Worm (Caenorhabditis elegans) whole organism, late embryonic: ENCODE results near the gene C18A3.11.
A peak's percentile ranks its signal among the peaks of the same experiment; 100 is the strongest.

Experiments used
- F13H6.1 ChIP-seq: sonication (generic microtip); optimal IDR thresholded peaks from 2 replicates; lab custom pipeline; 2016; ENCODE audit warnings: missing genetic modification characterization, missing compliant biosample characterization
- K02D7.2 ChIP-seq: sonication (generic microtip); optimal IDR thresholded peaks from 2 replicates; lab custom pipeline; 2017; ENCODE audit warnings: mild to moderate bottlenecking, missing genetic modification characterization, missing compliant biosample characterization
- K09A11.1 ChIP-seq: sonication (generic microtip); optimal IDR thresholded peaks from 2 replicates; lab custom pipeline; 2017; ENCODE audit warnings: antibody characterized with exemption, mild to moderate bottlenecking, missing genetic modification characterization, missing compliant biosample characterization; ENCODE audit not compliant: insufficient read depth
- ahr-1 ChIP-seq: sonication (generic microtip); optimal IDR thresholded peaks from 2 replicates; lab custom pipeline; 2016; ENCODE audit warnings: missing genetic modification characterization, missing compliant biosample characterization
- ama-1 ChIP-seq: fragments of 150-350 bp; optimal IDR thresholded peaks from 2 replicates; lab custom pipeline; 2014
- ceh-18 ChIP-seq: sonication (generic microtip); optimal IDR thresholded peaks from 2 replicates; lab custom pipeline; 2016; ENCODE audit warnings: missing genetic modification characterization, missing compliant biosample characterization
- ceh-19 ChIP-seq: fragments of 200-800 bp; sonication (Bioruptor generic); optimal IDR thresholded peaks from 2 replicates; lab custom pipeline; 2018; ENCODE audit warnings: mild to moderate bottlenecking, missing genetic modification characterization, missing compliant biosample characterization
- ceh-22 ChIP-seq: sonication (generic microtip); optimal IDR thresholded peaks from 2 replicates; lab custom pipeline; 2017; ENCODE audit warnings: missing biosample characterization, missing genetic modification characterization
- ceh-24 ChIP-seq: sonication (generic microtip); optimal IDR thresholded peaks from 2 replicates; lab custom pipeline; 2016; ENCODE audit warnings: mild to moderate bottlenecking, missing genetic modification characterization, missing compliant biosample characterization
- ceh-30 ChIP-seq: fragments of 150-350 bp; optimal IDR thresholded peaks from 2 replicates; lab custom pipeline; 2014; ENCODE audit warnings: missing biosample characterization, missing genetic modification characterization
- ceh-45 ChIP-seq: fragments of 200-800 bp; sonication (Bioruptor generic); IDR thresholded peaks from 2 replicates; pipeline ENCODE4 v1.3.6; 2022; ENCODE audit warnings: missing genetic modification reagents, missing genetic modification characterization, missing compliant biosample characterization
- ceh-6 ChIP-seq: fragments of 200-800 bp; sonication (Bioruptor generic); optimal IDR thresholded peaks from 2 replicates; lab custom pipeline; 2018; ENCODE audit warnings: mild to moderate bottlenecking, missing genetic modification characterization, missing compliant biosample characterization
- che-1 ChIP-seq: sonication (generic microtip); optimal IDR thresholded peaks from 2 replicates; lab custom pipeline; 2016; ENCODE audit warnings: mild to moderate bottlenecking, missing genetic modification characterization, missing compliant biosample characterization
- elt-2 ChIP-seq: sonication (generic microtip); optimal IDR thresholded peaks from 2 replicates; lab custom pipeline; 2016; ENCODE audit warnings: missing genetic modification reagents, missing genetic modification characterization, missing compliant biosample characterization
- eyg-1 ChIP-seq: sonication (generic microtip); optimal IDR thresholded peaks from 2 replicates; lab custom pipeline; 2016; ENCODE audit warnings: missing genotype, missing genetic modification characterization, missing compliant biosample characterization
- fax-1 ChIP-seq: sonication (generic microtip); optimal IDR thresholded peaks from 2 replicates; lab custom pipeline; 2016; ENCODE audit warnings: missing genotype, missing genetic modification characterization, missing compliant biosample characterization
- fkh-10 ChIP-seq: fragments of 150-350 bp; optimal IDR thresholded peaks from 2 replicates; lab custom pipeline; 2014; ENCODE audit warnings: missing biosample characterization, missing genetic modification reagents, missing genetic modification characterization
- hlh-13 ChIP-seq: fragments of 200-800 bp; sonication (Bioruptor generic); optimal IDR thresholded peaks from 2 replicates; lab custom pipeline; 2018; ENCODE audit warnings: mild to moderate bottlenecking, missing genetic modification characterization, missing compliant biosample characterization
- hlh-30 ChIP-seq: sonication (generic microtip); optimal IDR thresholded peaks from 2 replicates; lab custom pipeline; 2017; ENCODE audit warnings: antibody characterized with exemption, missing genetic modification characterization, missing compliant biosample characterization; ENCODE audit not compliant: insufficient read depth
- hlh-6 ChIP-seq: sonication (generic microtip); optimal IDR thresholded peaks from 2 replicates; lab custom pipeline; 2016; ENCODE audit warnings: missing genotype, missing genetic modification characterization, missing compliant biosample characterization
- lim-6 ChIP-seq: sonication (generic microtip); optimal IDR thresholded peaks from 2 replicates; lab custom pipeline; 2016; ENCODE audit warnings: missing genetic modification characterization, missing compliant biosample characterization
- lin-11 ChIP-seq: fragments of 200-800 bp; sonication (Bioruptor generic); optimal IDR thresholded peaks from 2 replicates; lab custom pipeline; 2018; ENCODE audit warnings: mild to moderate bottlenecking, missing genetic modification characterization, missing compliant biosample characterization
- madf-2 ChIP-seq: sonication (generic microtip); optimal IDR thresholded peaks from 2 replicates; lab custom pipeline; 2017; ENCODE audit warnings: missing genetic modification characterization, missing compliant biosample characterization
- mec-3 ChIP-seq: sonication (generic microtip); optimal IDR thresholded peaks from 2 replicates; lab custom pipeline; 2016; ENCODE audit warnings: borderline replicate concordance, missing genetic modification characterization, missing compliant biosample characterization
- nhr-232 ChIP-seq: sonication (generic microtip); optimal IDR thresholded peaks from 2 replicates; lab custom pipeline; 2016; ENCODE audit warnings: missing genetic modification characterization, missing compliant biosample characterization
- odd-2 ChIP-seq: sonication (generic microtip); optimal IDR thresholded peaks from 2 replicates; lab custom pipeline; 2017; ENCODE audit warnings: antibody characterized with exemption, mild to moderate bottlenecking, missing genetic modification characterization, missing compliant biosample characterization
- pag-3 ChIP-seq: sonication (generic microtip); optimal IDR thresholded peaks from 2 replicates; lab custom pipeline; 2016; ENCODE audit warnings: missing compliant biosample characterization, missing genetic modification characterization, borderline replicate concordance
- pat-9 ChIP-seq: fragments of 200-800 bp; sonication (Bioruptor generic); optimal IDR thresholded peaks from 2 replicates; lab custom pipeline; 2018; ENCODE audit warnings: mild to moderate bottlenecking, missing genetic modification characterization, moderate library complexity, missing compliant biosample characterization
- pax-1 ChIP-seq: fragments of 150-350 bp; optimal IDR thresholded peaks from 2 replicates; lab custom pipeline; 2014; ENCODE audit warnings: missing biosample characterization, missing genetic modification characterization
- ref-2 ChIP-seq: sonication (generic microtip); optimal IDR thresholded peaks from 2 replicates; lab custom pipeline; 2016; ENCODE audit warnings: missing genetic modification characterization, missing compliant biosample characterization
- rnt-1 ChIP-seq: sonication (generic microtip); optimal IDR thresholded peaks from 2 replicates; lab custom pipeline; 2016; ENCODE audit warnings: missing genetic modification characterization, missing compliant biosample characterization
- sdc-2 ChIP-seq: sonication (generic microtip); optimal IDR thresholded peaks from 2 replicates; lab custom pipeline; 2016; ENCODE audit warnings: missing genotype, missing genetic modification characterization, missing compliant biosample characterization
- sox-2 ChIP-seq: fragments of 200-800 bp; sonication (Bioruptor generic); IDR thresholded peaks from 2 replicates; pipeline ENCODE4 v1.3.6; 2022; ENCODE audit warnings: missing genetic modification reagents, missing genetic modification characterization, missing compliant biosample characterization
- sox-4 ChIP-seq: sonication (generic microtip); optimal IDR thresholded peaks from 2 replicates; lab custom pipeline; 2017; ENCODE audit warnings: mild to moderate bottlenecking, missing genetic modification characterization, inconsistent platforms, missing compliant biosample characterization
- tbx-2 ChIP-seq: sonication (generic microtip); optimal IDR thresholded peaks from 2 replicates; lab custom pipeline; 2016; ENCODE audit warnings: missing genetic modification characterization, missing compliant biosample characterization
- tbx-7 ChIP-seq: sonication (generic microtip); optimal IDR thresholded peaks from 2 replicates; lab custom pipeline; 2016; ENCODE audit warnings: missing genotype, missing genetic modification characterization, missing compliant biosample characterization
- ttx-3 ChIP-seq: sonication (generic microtip); optimal IDR thresholded peaks from 2 replicates; lab custom pipeline; 2016; ENCODE audit warnings: missing genetic modification reagents, missing genetic modification characterization, missing compliant biosample characterization
- ztf-16 ChIP-seq: sonication (generic microtip); optimal IDR thresholded peaks from 2 replicates; lab custom pipeline; 2017; ENCODE audit warnings: missing genetic modification characterization, missing compliant biosample characterization

Gene C18A3.11

DNA sequence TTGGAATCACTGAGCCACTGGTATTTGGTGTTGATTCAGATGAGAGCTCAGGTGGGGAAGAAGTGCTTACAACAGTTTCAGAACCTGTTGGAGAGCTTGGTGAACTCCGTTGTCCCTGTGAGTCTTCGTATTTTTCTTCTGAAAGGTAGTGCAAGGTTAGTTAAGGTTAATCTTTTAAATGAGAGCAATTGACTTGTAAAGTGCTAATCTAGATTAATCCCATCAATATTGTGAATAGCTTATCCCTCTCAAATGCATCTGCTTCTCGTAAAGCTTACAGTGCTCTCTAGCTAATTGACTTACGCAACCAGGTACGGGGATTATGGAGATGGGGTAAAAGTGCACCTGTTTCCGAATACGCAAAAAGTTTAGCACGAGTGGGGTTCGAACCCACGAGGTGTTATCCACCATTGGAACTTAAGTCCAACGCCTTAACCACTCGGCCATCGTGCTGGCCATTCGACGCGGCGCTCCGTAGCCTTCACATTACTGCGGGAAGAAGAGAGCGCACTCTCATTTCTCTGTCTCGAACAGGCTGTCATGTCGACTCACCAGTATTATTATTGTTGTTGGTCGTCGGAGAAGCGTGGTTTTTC lies 41.8 kb downstream of the C18A3.11 start (continued):
- TF ChIP-seq sox-2 (GFP tag; lab: Robert Waterston, UW) (no peak; the same call in 1 of the 2 replicates), elt-2 (tag; lab: Kevin White, UChicago) (peak; percentile 87), ceh-24 (tag; lab: Kevin White, UChicago) (peak; percentile 8), sdc-2 (tag; lab: Kevin White, UChicago) (peak; percentile 48), tbx-2 (tag; lab: Kevin White, UChicago) (peak; percentile 48), pax-1 (no peak), hlh-13 (peak; percentile 59), fax-1 (peak; percentile 38), ceh-30 (tag; lab: Kevin White, UChicago) (no peak), madf-2 (tag; lab: Kevin White, UChicago) (peak; percentile 47), sox-4 (tag; lab: Kevin White, UChicago) (peak; percentile 56), K09A11.1 (tag; lab: Kevin White, UChicago) (no peak), tbx-7 (tag; lab: Kevin White, UChicago) (no peak), ceh-18 (tag; lab: Kevin White, UChicago) (peak; percentile 37), ceh-19 (GFP tag; lab: Kevin White, UChicago) (no peak), rnt-1 (tag; lab: Kevin White, UChicago) (no peak), odd-2 (tag; lab: Kevin White, UChicago) (no peak)
- TF ChIP-seq, all 69 proteins: peak for 38

DNA sequence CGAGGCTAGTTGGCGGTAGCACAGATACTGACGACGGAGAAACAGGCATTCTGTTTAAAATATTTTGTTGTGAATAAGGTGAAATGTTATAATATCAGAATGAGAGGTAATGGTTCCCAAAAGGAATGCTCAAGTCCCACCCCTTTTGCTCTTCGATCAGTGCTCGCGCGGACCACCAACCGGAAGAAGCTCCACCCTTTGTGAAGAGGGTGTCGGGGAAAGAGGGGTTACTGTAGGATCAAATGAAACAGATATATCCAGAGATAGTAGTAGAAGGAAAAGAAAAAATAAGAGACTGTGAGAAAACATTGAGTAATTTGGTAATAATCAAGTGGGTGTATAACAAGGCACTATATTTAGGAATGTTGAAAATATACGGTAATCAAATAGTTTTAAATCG lies 43.3 kb downstream of the C18A3.11 start, which contains the start of the genes dmd-5 and F10C1.1:
Gene dmd-5, minus strand, starts transcription at position 101 of the 400 bp plus-strand sequence.
Gene F10C1.1, plus strand, starts transcription at position 110 of the 400 bp plus-strand sequence.
- TF ChIP-seq ceh-6 (GFP tag; lab: Kevin White, UChicago) (no peak), hlh-30 (tag; lab: Kevin White, UChicago) (no peak), K02D7.2 (no peak), ama-1 (lab: Kevin White, UChicago) (no peak), odd-2 (tag; lab: Kevin White, UChicago) (no peak), ttx-3 (no peak), ceh-18 (tag; lab: Kevin White, UChicago) (no peak), fkh-10 (GFP tag; lab: Kevin White, UChicago) (no peak), ahr-1 (tag; lab: Kevin White, UChicago) (no peak), mec-3 (no peak), pag-3 (no peak), eyg-1 (tag; lab: Kevin White, UChicago) (no peak), fax-1 (no peak), ceh-45 (GFP tag; lab: Robert Waterston, UW) (no peak), F13H6.1 (tag; lab: Kevin White, UChicago) (no peak)

DNA sequence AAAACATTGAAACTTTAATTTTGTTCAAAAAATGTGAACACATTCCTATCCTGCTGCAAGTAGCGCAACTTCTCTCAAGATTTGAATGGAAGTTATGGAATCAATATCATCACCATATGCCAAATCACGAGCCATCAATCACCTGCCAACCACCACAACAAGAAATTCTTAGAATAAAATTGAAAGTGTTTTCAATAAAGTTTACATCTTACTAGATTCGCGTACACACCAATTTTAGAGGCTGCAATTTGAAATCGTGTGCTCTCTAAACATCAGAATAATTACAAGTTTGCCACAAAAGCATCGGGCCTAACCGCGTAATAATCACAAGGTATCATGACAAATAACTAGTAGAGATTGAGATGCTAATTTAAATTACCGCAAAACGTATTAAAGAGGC lies 44.0 kb downstream of the C18A3.11 start:
- TF ChIP-seq hlh-6 (no peak), hlh-13 (no peak), ref-2 (tag; lab: Kevin White, UChicago) (no peak)

DNA sequence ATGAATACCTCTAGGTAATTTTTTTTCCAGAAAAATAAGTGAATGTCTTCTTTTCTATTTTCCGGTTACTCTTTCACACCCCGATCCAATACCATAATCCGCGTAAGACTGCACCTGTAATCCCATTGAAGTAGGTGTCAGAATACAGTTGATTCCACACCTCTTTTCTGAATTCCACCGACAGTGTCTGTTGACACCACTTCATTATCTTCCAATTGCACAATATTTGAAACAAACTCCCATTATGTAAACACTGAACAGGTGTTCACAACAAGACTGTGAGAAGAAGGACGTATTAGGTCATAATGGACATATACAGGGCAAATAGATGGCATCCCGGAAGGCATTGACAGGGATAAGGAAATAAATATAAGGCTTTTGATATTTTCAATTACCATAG lies 46.5 kb downstream of the C18A3.11 start:
- TF ChIP-seq nhr-232 (tag; lab: Kevin White, UChicago) = no peak
- no peak for TF ChIP-seq odd-2 (tag; lab: Kevin White, UChicago)
- TF ChIP-seq pat-9 (tag; lab: Kevin White, UChicago) = no peak
- TF ChIP-seq ref-2 (tag; lab: Kevin White, UChicago) = no peak
- TF ChIP-seq ztf-16 (tag; lab: Kevin White, UChicago) = no peak
- TF ChIP-seq che-1 = no peak
- no peak for TF ChIP-seq lim-6 (tag; lab: Kevin White, UChicago)
- TF ChIP-seq lin-11 = no peak
- TF ChIP-seq ceh-30 (tag; lab: Kevin White, UChicago) = no peak
- TF ChIP-seq tbx-7 (tag; lab: Kevin White, UChicago) = no peak
- no peak for TF ChIP-seq ceh-22
